Fruit fly (Drosophila melanogaster) whole organism, adult: Measurements from ENCODE around the gene CG9030.
A peak's percentile ranks its signal among the peaks of the same experiment; 100 is the strongest.

Experiments
- CG11617 ChIP-seq: fragments of 200-800 bp; sonication (Bioruptor generic); optimal IDR thresholded peaks from 2 replicates; lab custom pipeline; 2017; ENCODE audit warnings: mild to moderate bottlenecking, missing biosample characterization, missing genetic modification reagents, missing genetic modification characterization
- CG12768 ChIP-seq: fragments of 200-800 bp; sonication (Bioruptor generic); optimal IDR thresholded peaks from 2 replicates; lab custom pipeline; 2017; ENCODE audit warnings: missing biosample characterization, missing genetic modification characterization, mild to moderate bottlenecking, moderate library complexity, missing genetic modification reagents
- CG14711 ChIP-seq: fragments of 200-800 bp; sonication (Bioruptor generic); optimal IDR thresholded peaks from 2 replicates; lab custom pipeline; 2018; ENCODE audit warnings: missing biosample characterization, mild to moderate bottlenecking, missing genetic modification characterization, moderate library complexity
- CG1620 ChIP-seq: fragments of 200-800 bp; sonication (Bioruptor generic); optimal IDR thresholded peaks from 2 replicates; lab custom pipeline; 2016; ENCODE audit warnings: missing biosample characterization, missing genetic modification characterization
- CG33017 ChIP-seq: fragments of 200-800 bp; sonication (Bioruptor generic); optimal IDR thresholded peaks from 2 replicates; lab custom pipeline; 2018; ENCODE audit warnings: missing biosample characterization, mild to moderate bottlenecking, missing genetic modification characterization, moderate library complexity
- CG5204 ChIP-seq: fragments of 200-800 bp; sonication (Bioruptor generic); optimal IDR thresholded peaks from 2 replicates; lab custom pipeline; 2016; ENCODE audit warnings: missing biosample characterization, missing genetic modification characterization
- CG7045 ChIP-seq: fragments of 200-800 bp; sonication (Bioruptor generic); optimal IDR thresholded peaks from 2 replicates; lab custom pipeline; 2017; ENCODE audit warnings: missing biosample characterization, mild to moderate bottlenecking, missing genetic modification characterization
- CG7101 ChIP-seq: fragments of 200-800 bp; sonication (Bioruptor generic); optimal IDR thresholded peaks from 2 replicates; lab custom pipeline; 2018; ENCODE audit warnings: missing biosample characterization, mild to moderate bottlenecking, missing genetic modification characterization, moderate library complexity
- Clk ChIP-seq: fragments of 200-800 bp; sonication (Bioruptor generic); optimal IDR thresholded peaks from 2 replicates; lab custom pipeline; 2017; ENCODE audit warnings: missing biosample characterization, missing genetic modification characterization
- Crg-1 ChIP-seq: fragments of 200-800 bp; sonication (Bioruptor generic); optimal IDR thresholded peaks from 2 replicates; lab custom pipeline; 2016; ENCODE audit warnings: missing biosample characterization, missing genetic modification characterization
- Hr96 ChIP-seq: fragments of 200-800 bp; sonication (Bioruptor generic); optimal IDR thresholded peaks from 2 replicates; lab custom pipeline; 2016; ENCODE audit warnings: missing biosample characterization, missing genetic modification characterization
- Mnt ChIP-seq: fragments of 200-800 bp; sonication (Bioruptor generic); optimal IDR thresholded peaks from 2 replicates; lab custom pipeline; 2016; ENCODE audit warnings: missing biosample characterization, mild to moderate bottlenecking, missing genetic modification characterization
- bab1 ChIP-seq: fragments of 200-800 bp; sonication (Bioruptor generic); optimal IDR thresholded peaks from 3 replicates; lab custom pipeline; 2019; ENCODE audit warnings: missing biosample characterization, mild to moderate bottlenecking, missing genetic modification characterization, moderate library complexity
- cic ChIP-seq: fragments of 200-800 bp; sonication (Bioruptor generic); optimal IDR thresholded peaks from 2 replicates; lab custom pipeline; 2017; ENCODE audit warnings: missing biosample characterization, mild to moderate bottlenecking, missing genetic modification characterization, moderate library complexity
- cnc ChIP-seq, 2 experiments: fragments of >200 bp; optimal IDR thresholded peaks; 2 replicates each; lab custom pipeline; 2017
- kay ChIP-seq: fragments of 200-800 bp; sonication (Bioruptor generic); peaks from one replicate; lab custom pipeline; 2016; ENCODE audit warnings: missing biosample characterization, missing genetic modification characterization, borderline replicate concordance
- ovo ChIP-seq: fragments of 200-800 bp; sonication (Bioruptor generic); optimal IDR thresholded peaks from 2 replicates; lab custom pipeline; 2016; ENCODE audit warnings: missing biosample characterization, missing genetic modification characterization
- pad ChIP-seq: fragments of 200-800 bp; sonication (Bioruptor generic); optimal IDR thresholded peaks from 3 replicates; lab custom pipeline; 2017; ENCODE audit warnings: missing biosample characterization, missing genetic modification characterization, mild to moderate bottlenecking, moderate library complexity, missing genetic modification reagents
- tj ChIP-seq: fragments of 200-800 bp; sonication (Bioruptor generic); optimal IDR thresholded peaks from 3 replicates; lab custom pipeline; 2017; ENCODE audit warnings: missing biosample characterization, mild to moderate bottlenecking, missing genetic modification characterization, moderate library complexity
- toe ChIP-seq: fragments of 200-800 bp; sonication (Bioruptor generic); optimal IDR thresholded peaks from 2 replicates; lab custom pipeline; 2016; ENCODE audit warnings: missing biosample characterization, missing genetic modification characterization

CG9030 gene

dm6 chrX:14913706-14914303, 41.1 kb downstream of the CG9030 start, which contains the start of gene CG12398:
TSS of gene CG12398 (minus strand) at chrX:14913812.
- peak; percentile 94 for TF ChIP-seq tj (GFP tag; lab: Kevin White, UChicago)
- no peak for TF ChIP-seq pad
- peak; percentile 44 for TF ChIP-seq bab1

dm6 chrX:14910464-14911349, 44.2 kb downstream of the CG9030 start, which contains the start of gene CG14406:
TSS of gene CG14406 (minus strand) at chrX:14910845.
- TF ChIP-seq kay (GFP tag; lab: Kevin White, UChicago): no peak
- TF ChIP-seq pad: no peak
- no peak for TF ChIP-seq CG7045 (GFP tag; lab: Kevin White, UChicago)
- no peak for TF ChIP-seq bab1
- TF ChIP-seq CG7101 (tag; lab: Kevin White, UChicago): no peak
- no peak for TF ChIP-seq cic (GFP tag; lab: Kevin White, UChicago)
- no peak for TF ChIP-seq CG14711 (tag; lab: Kevin White, UChicago)
- TF ChIP-seq tj (GFP tag; lab: Kevin White, UChicago): no peak
- no peak for TF ChIP-seq toe

dm6 chrX:14909658-14910378, 45.1 kb downstream of the CG9030 start, which contains the start of gene fiz:
TSS of gene fiz (minus strand) at chrX:14909708.
- TF ChIP-seq kay (GFP tag; lab: Kevin White, UChicago) (no peak), Clk (no peak), Hr96 (GFP tag; lab: Kevin White, UChicago) (no peak), CG7101 (tag; lab: Kevin White, UChicago) (no peak)

- TF ChIP-seq CG11617 (no peak), bab1 (no peak), Hr96 (GFP tag; lab: Kevin White, UChicago) (no peak), CG12768 (GFP tag; lab: Kevin White, UChicago) (no peak), pad (no peak), CG7045 (GFP tag; lab: Kevin White, UChicago) (no peak), Mnt (GFP tag; lab: Kevin White, UChicago) (peak; percentile 1), kay (GFP tag; lab: Kevin White, UChicago) (peak; percentile 5), Clk (no peak), tj (GFP tag; lab: Kevin White, UChicago) (no peak), CG14711 (tag; lab: Kevin White, UChicago) (peak; percentile 15), toe (no peak), CG7101 (tag; lab: Kevin White, UChicago) (peak; percentile 56), CG33017 (tag; lab: Kevin White, UChicago) (peak; percentile 47), cic (GFP tag; lab: Kevin White, UChicago) (no peak), cnc (optimal IDR thresholded peaks at IDR 0.05; lab: Kevin White, UChicago) (no peak), CG5204 (GFP tag; lab: Kevin White, UChicago) (peak; percentile 21), CG1620 (no peak), ovo (no peak), Crg-1 (GFP tag; lab: Kevin White, UChicago) (no peak)
Measured at dm6 chrX:14909051-14909450, 45.8 kb downstream of the CG9030 start.

dm6 chrX:14905499-14906044, 49.3 kb downstream of the CG9030 start, which contains the start of gene CG9512:
TSS of gene CG9512 (minus strand) at chrX:14905549.
- TF ChIP-seq CG33017 (tag; lab: Kevin White, UChicago) (no peak), Hr96 (GFP tag; lab: Kevin White, UChicago) (peak; percentile 25), ovo (peak; percentile 11), Mnt (GFP tag; lab: Kevin White, UChicago) (peak; percentile 1), kay (GFP tag; lab: Kevin White, UChicago) (peak; percentile 1)
